Fruit fly (Drosophila melanogaster) Kc167 (cell line): ENCODE measurements around the gene Ttc19.

Experiments used
- Myc ChIP-seq: fragments of >200 bp; optimal IDR thresholded peaks from 2 replicates; lab custom pipeline; 2017; ENCODE audit warnings: missing external identifiers
- Sin3A ChIP-seq: fragments of >200 bp; optimal IDR thresholded peaks from 2 replicates; lab custom pipeline; 2018; ENCODE audit warnings: missing external identifiers
- h ChIP-seq: fragments of >200 bp; optimal IDR thresholded peaks from 3 replicates; lab custom pipeline; 2018; ENCODE audit warnings: missing external identifiers
- insv ChIP-seq: fragments of >200 bp; optimal IDR thresholded peaks from 3 replicates; lab custom pipeline; 2018; ENCODE audit warnings: missing external identifiers
- psq ChIP-seq: fragments of >200 bp; optimal IDR thresholded peaks from 2 replicates; lab custom pipeline; 2017; ENCODE audit warnings: missing external identifiers
- ttk ChIP-seq: sonication (Bioruptor generic); optimal IDR thresholded peaks from 2 replicates; lab custom pipeline; 2017; ENCODE audit warnings: missing external identifiers

The Ttc19 gene

dm6 chr2L:19018266-19018665, 26.7 kb downstream of the Ttc19 start:
- TF ChIP-seq ttk (lab: Kevin White, UChicago): no peak
- no peak for TF ChIP-seq h (lab: Kevin White, UChicago)
- no peak for TF ChIP-seq insv (lab: Kevin White, UChicago)
- TF ChIP-seq Sin3A (lab: Kevin White, UChicago): no peak
- TF ChIP-seq Myc (lab: Kevin White, UChicago): no peak
- TF ChIP-seq psq (lab: Kevin White, UChicago): no peak

dm6 chr2L:19017060-19017459, 27.9 kb downstream of the Ttc19 start:
- TF ChIP-seq Sin3A (lab: Kevin White, UChicago): no peak
- TF ChIP-seq insv (lab: Kevin White, UChicago): no peak
- TF ChIP-seq h (lab: Kevin White, UChicago): no peak
- TF ChIP-seq Myc (lab: Kevin White, UChicago): no peak
- no peak for TF ChIP-seq psq (lab: Kevin White, UChicago)
- TF ChIP-seq ttk (lab: Kevin White, UChicago): no peak

- TF ChIP-seq Sin3A (lab: Kevin White, UChicago): no peak
- TF ChIP-seq insv (lab: Kevin White, UChicago): no peak
- TF ChIP-seq h (lab: Kevin White, UChicago): no peak
- TF ChIP-seq psq (lab: Kevin White, UChicago): no peak
- no peak for TF ChIP-seq ttk (lab: Kevin White, UChicago)
- TF ChIP-seq Myc (lab: Kevin White, UChicago): no peak
These were observed 29.3 kb downstream of the Ttc19 start for dm6 chr2L:19015628-19016027.

dm6 chr2L:19014881-19015366, 30.0 kb downstream of the Ttc19 start:
- no peak for TF ChIP-seq insv (lab: Kevin White, UChicago)
- no peak for TF ChIP-seq psq (lab: Kevin White, UChicago)
- no peak for TF ChIP-seq Myc (lab: Kevin White, UChicago)
- no peak for TF ChIP-seq Sin3A (lab: Kevin White, UChicago)
- no peak for TF ChIP-seq ttk (lab: Kevin White, UChicago)
- no peak for TF ChIP-seq h (lab: Kevin White, UChicago)

- TF ChIP-seq insv (lab: Kevin White, UChicago) (no peak), ttk (lab: Kevin White, UChicago) (no peak), Sin3A (lab: Kevin White, UChicago) (no peak), h (lab: Kevin White, UChicago) (no peak), psq (lab: Kevin White, UChicago) (no peak), Myc (lab: Kevin White, UChicago) (no peak)
These were observed 30.7 kb downstream of the Ttc19 start for dm6 chr2L:19014032-19014880.

- TF ChIP-seq insv (lab: Kevin White, UChicago) (no peak), Sin3A (lab: Kevin White, UChicago) (no peak), h (lab: Kevin White, UChicago) (no peak), Myc (lab: Kevin White, UChicago) (no peak), ttk (lab: Kevin White, UChicago) (no peak), psq (lab: Kevin White, UChicago) (no peak)
These were observed 32.1 kb downstream of the Ttc19 start for dm6 chr2L:19012776-19013328.

dm6 chr2L:19011895-19012645, 32.9 kb downstream of the Ttc19 start:
- TF ChIP-seq insv (lab: Kevin White, UChicago) (no peak), Myc (lab: Kevin White, UChicago) (no peak), Sin3A (lab: Kevin White, UChicago) (no peak), h (lab: Kevin White, UChicago) (no peak), ttk (lab: Kevin White, UChicago) (no peak), psq (lab: Kevin White, UChicago) (no peak)

- TF ChIP-seq psq (lab: Kevin White, UChicago) (no peak), ttk (lab: Kevin White, UChicago) (no peak), insv (lab: Kevin White, UChicago) (no peak), Myc (lab: Kevin White, UChicago) (no peak), h (lab: Kevin White, UChicago) (no peak), Sin3A (lab: Kevin White, UChicago) (no peak)
These were observed 34.4 kb downstream of the Ttc19 start, which contains the start of gene robl37BC for dm6 chr2L:19010566-19010965. Gene robl37BC, plus strand, starts transcription at chr2L:19010866.

dm6 chr2L:19010037-19010436, 34.9 kb downstream of the Ttc19 start:
- TF ChIP-seq Myc (lab: Kevin White, UChicago): no peak
- no peak for TF ChIP-seq psq (lab: Kevin White, UChicago)
- no peak for TF ChIP-seq insv (lab: Kevin White, UChicago)
- TF ChIP-seq h (lab: Kevin White, UChicago): no peak
- TF ChIP-seq ttk (lab: Kevin White, UChicago): no peak
- TF ChIP-seq Sin3A (lab: Kevin White, UChicago): no peak

dm6 chr2L:19009130-19009529, 35.8 kb downstream of the Ttc19 start, which contains the start of gene RpL30:
Gene RpL30, minus strand, starts transcription at chr2L:19009306.
- TF ChIP-seq psq (lab: Kevin White, UChicago): no peak
- TF ChIP-seq h (lab: Kevin White, UChicago): no peak
- no peak for TF ChIP-seq insv (lab: Kevin White, UChicago)
- TF ChIP-seq Sin3A (lab: Kevin White, UChicago): no peak
- TF ChIP-seq ttk (lab: Kevin White, UChicago): no peak
- TF ChIP-seq Myc (lab: Kevin White, UChicago): no peak
